Fruit fly (Drosophila melanogaster) whole organism, prepupa: ENCODE results near the gene Wdr24.
A peak's percentile ranks its signal among the peaks of the same experiment; 100 is the strongest.

Source experiments
- CG10631 ChIP-seq: fragments of 200-800 bp; sonication (Bioruptor generic); optimal IDR thresholded peaks from 2 replicates; lab custom pipeline; 2016; ENCODE audit warnings: missing biosample characterization, missing genetic modification characterization
- CG10669 ChIP-seq: fragments of 200-800 bp; sonication (Bioruptor generic); optimal IDR thresholded peaks from 3 replicates; lab custom pipeline; 2018; ENCODE audit warnings: missing biosample characterization, mild to moderate bottlenecking, missing genetic modification characterization, moderate library complexity
- CG11294 ChIP-seq: fragments of 200-800 bp; sonication (Bioruptor generic); IDR thresholded peaks from 2 replicates; pipeline ENCODE4 v1.3.6; 2022; ENCODE audit warnings: missing biosample characterization, missing genetic modification characterization
- CG11902 ChIP-seq: fragments of 200-800 bp; sonication (Bioruptor generic); optimal IDR thresholded peaks from 3 replicates; lab custom pipeline; 2016; ENCODE audit warnings: missing biosample characterization, missing genetic modification characterization
- CG15336 ChIP-seq: fragments of 200-800 bp; sonication (Bioruptor generic); IDR thresholded peaks from 2 replicates; pipeline ENCODE4 v1.3.6; 2022; ENCODE audit warnings: missing biosample characterization, missing genetic modification characterization
- CG1621 ChIP-seq: fragments of 200-800 bp; sonication (Bioruptor generic); optimal IDR thresholded peaks from 3 replicates; lab custom pipeline; 2018; ENCODE audit warnings: missing biosample characterization, mild to moderate bottlenecking, missing genetic modification characterization
- CG16779 ChIP-seq: fragments of 200-800 bp; sonication (Bioruptor generic); optimal IDR thresholded peaks from 3 replicates; lab custom pipeline; 2017; ENCODE audit warnings: missing biosample characterization, mild to moderate bottlenecking, missing genetic modification characterization
- CG31627 ChIP-seq: fragments of 200-800 bp; sonication (Bioruptor generic); optimal IDR thresholded peaks from 3 replicates; lab custom pipeline; 2016; ENCODE audit warnings: missing biosample characterization, missing genetic modification characterization
- CG32006 ChIP-seq: fragments of 200-800 bp; sonication (Bioruptor generic); optimal IDR thresholded peaks from 3 replicates; lab custom pipeline; 2017; ENCODE audit warnings: missing biosample characterization, mild to moderate bottlenecking, missing genetic modification characterization
- CG34406 ChIP-seq: fragments of 200-800 bp; sonication (Bioruptor generic); optimal IDR thresholded peaks from 3 replicates; lab custom pipeline; 2016; ENCODE audit warnings: missing biosample characterization, missing genetic modification characterization
- CG4318 ChIP-seq: fragments of 200-800 bp; sonication (Bioruptor generic); optimal IDR thresholded peaks from 3 replicates; lab custom pipeline; 2017; ENCODE audit warnings: missing biosample characterization, mild to moderate bottlenecking, missing genetic modification characterization
- CG6163 ChIP-seq: fragments of 200-800 bp; sonication (Bioruptor generic); IDR thresholded peaks from 3 replicates; pipeline ENCODE4 v1.3.6; 2022; ENCODE audit warnings: missing biosample characterization, missing genetic modification characterization
- CG6276 ChIP-seq: fragments of 200-800 bp; sonication (Bioruptor generic); optimal IDR thresholded peaks from 2 replicates; lab custom pipeline; 2017; ENCODE audit warnings: missing biosample characterization, mild to moderate bottlenecking, missing genetic modification characterization
- CG6792 ChIP-seq: fragments of 200-800 bp; sonication (Bioruptor generic); optimal IDR thresholded peaks from 3 replicates; lab custom pipeline; 2016; ENCODE audit warnings: missing biosample characterization, missing genetic modification characterization
- CG6854 ChIP-seq: fragments of 200-800 bp; sonication (Bioruptor generic); optimal IDR thresholded peaks from 2 replicates; lab custom pipeline; 2017; ENCODE audit warnings: missing biosample characterization, mild to moderate bottlenecking, missing genetic modification characterization
- CG8632 ChIP-seq: fragments of 200-800 bp; sonication (Bioruptor generic); optimal IDR thresholded peaks from 3 replicates; lab custom pipeline; 2016; ENCODE audit warnings: missing biosample characterization, missing genetic modification characterization
- CG9139 ChIP-seq: fragments of 200-800 bp; sonication (Bioruptor generic); optimal IDR thresholded peaks from 3 replicates; lab custom pipeline; 2017; ENCODE audit warnings: missing biosample characterization, mild to moderate bottlenecking, missing genetic modification characterization
- Eip75B ChIP-seq: fragments of 200-800 bp; sonication (Bioruptor generic); optimal IDR thresholded peaks from 3 replicates; lab custom pipeline; 2016; ENCODE audit warnings: missing biosample characterization, missing genetic modification characterization
- Eip78C ChIP-seq: fragments of 200-800 bp; sonication (Bioruptor generic); peaks from one replicate; lab custom pipeline; 2016; ENCODE audit warnings: missing biosample characterization, missing genetic modification characterization
- Eip93F ChIP-seq: fragments of 200-800 bp; sonication (Bioruptor generic); optimal IDR thresholded peaks from 2 replicates; lab custom pipeline; 2016; ENCODE audit warnings: missing biosample characterization, mild to moderate bottlenecking, missing genetic modification characterization
- Gug ChIP-seq: fragments of 200-800 bp; sonication (Bioruptor generic); IDR thresholded peaks from 2 replicates; pipeline ENCODE4 v1.3.6; 2022; ENCODE audit warnings: missing biosample characterization, missing genetic modification characterization
- Hr38 ChIP-seq: sonication (Bioruptor generic); optimal IDR thresholded peaks from 2 replicates; lab custom pipeline; 2016; ENCODE audit warnings: missing biosample characterization, missing genetic modification characterization
- Hr39 ChIP-seq: fragments of 200-800 bp; sonication (Bioruptor generic); optimal IDR thresholded peaks from 2 replicates; lab custom pipeline; 2016; ENCODE audit warnings: missing biosample characterization, missing genetic modification characterization
- Hr4 ChIP-seq: fragments of 200-800 bp; sonication (Bioruptor generic); optimal IDR thresholded peaks from 3 replicates; lab custom pipeline; 2016; ENCODE audit warnings: missing biosample characterization, missing genetic modification characterization
- Lpt ChIP-seq: fragments of 200-800 bp; sonication (Bioruptor generic); optimal IDR thresholded peaks from 3 replicates; lab custom pipeline; 2016; ENCODE audit warnings: missing biosample characterization, missing genetic modification characterization
- OdsH ChIP-seq: fragments of 200-800 bp; sonication (Bioruptor generic); optimal IDR thresholded peaks from 3 replicates; lab custom pipeline; 2016; ENCODE audit warnings: missing biosample characterization, missing genetic modification characterization
- Smox ChIP-seq: fragments of 200-800 bp; sonication (Bioruptor generic); optimal IDR thresholded peaks from 3 replicates; lab custom pipeline; 2016; ENCODE audit warnings: missing biosample characterization, missing genetic modification characterization
- Sox102F ChIP-seq: fragments of 200-800 bp; sonication (Bioruptor generic); optimal IDR thresholded peaks from 2 replicates; lab custom pipeline; 2016; ENCODE audit warnings: missing biosample characterization, mild to moderate bottlenecking, missing genetic modification characterization
- Sox14 ChIP-seq: fragments of 200-800 bp; sonication (Bioruptor generic); optimal IDR thresholded peaks from 3 replicates; lab custom pipeline; 2016; ENCODE audit warnings: missing biosample characterization, missing genetic modification characterization
- Sox15 ChIP-seq: fragments of 200-800 bp; sonication (Bioruptor generic); optimal IDR thresholded peaks from 3 replicates; lab custom pipeline; 2016; ENCODE audit warnings: missing biosample characterization, missing genetic modification characterization
- acj6 ChIP-seq: fragments of 200-800 bp; sonication (Bioruptor generic); optimal IDR thresholded peaks from 3 replicates; lab custom pipeline; 2016; ENCODE audit warnings: missing biosample characterization, missing genetic modification characterization
- dsx ChIP-seq: fragments of 200-800 bp; optimal IDR thresholded peaks from 3 replicates; lab custom pipeline; 2019; ENCODE audit warnings: missing biosample characterization, mild to moderate bottlenecking, missing genetic modification characterization, moderate library complexity; ENCODE audit not compliant: poor library complexity, severe bottlenecking
- eg ChIP-seq: fragments of 200-800 bp; sonication (Bioruptor generic); IDR thresholded peaks from 3 replicates; pipeline ENCODE4 v1.3.6; 2022; ENCODE audit warnings: missing biosample characterization, missing genetic modification characterization
- fd59A ChIP-seq: fragments of 200-800 bp; sonication (Bioruptor generic); optimal IDR thresholded peaks from 2 replicates; lab custom pipeline; 2017; ENCODE audit warnings: missing biosample characterization, mild to moderate bottlenecking, missing genetic modification characterization, missing genetic modification reagents
- net ChIP-seq: fragments of 200-800 bp; sonication (Bioruptor generic); optimal IDR thresholded peaks from 3 replicates; lab custom pipeline; 2016; ENCODE audit warnings: missing biosample characterization, missing genetic modification characterization
- spab ChIP-seq: fragments of 200-800 bp; sonication (Bioruptor generic); optimal IDR thresholded peaks from 2 replicates; lab custom pipeline; 2017; ENCODE audit warnings: missing biosample characterization, mild to moderate bottlenecking, missing genetic modification characterization, missing genetic modification reagents
- ss ChIP-seq, 2 experiments: fragments of 200-800 bp; sonication (Bioruptor generic); optimal IDR thresholded peaks; 2 replicates in 1 of 2; 3 replicates in 1 of 2; lab custom pipeline; 2017 to 2018; ENCODE audit warnings: mild to moderate bottlenecking in 2 of 2, missing biosample characterization in 2 of 2, missing genetic modification characterization in 2 of 2, moderate library complexity in 1 of 2
- svp ChIP-seq: fragments of 200-800 bp; sonication (Bioruptor generic); peaks from one replicate; lab custom pipeline; 2016; ENCODE audit warnings: missing biosample characterization, missing genetic modification characterization
- topi ChIP-seq: fragments of 200-800 bp; sonication (Bioruptor generic); optimal IDR thresholded peaks from 3 replicates; lab custom pipeline; 2016; ENCODE audit warnings: missing biosample characterization, missing genetic modification characterization
- vri ChIP-seq: fragments of 200-800 bp; sonication (Bioruptor generic); optimal IDR thresholded peaks from 3 replicates; lab custom pipeline; 2016; ENCODE audit warnings: missing biosample characterization, mild to moderate bottlenecking, missing genetic modification characterization

Gene Wdr24

dm6 chr3R:29765267-29766095 is 20.6 kb upstream of the Wdr24 start, which contains the start of gene kay (continued):
- TF ChIP-seq Eip75B (no peak), OdsH (GFP tag; lab: Kevin White, UChicago) (no peak), CG10631 (GFP tag; lab: Kevin White, UChicago) (no peak), Hr38 (GFP tag; lab: Kevin White, UChicago) (no peak), Sox102F (GFP tag; lab: Kevin White, UChicago) (peak; percentile 25), Sox15 (no peak), Smox (GFP tag; lab: Kevin White, UChicago) (no peak), Sox14 (no peak), acj6 (no peak), eg (GFP tag; lab: Robert Waterston, UW) (peak; percentile 33; the same call in 2 of the 3 replicates), CG10669 (GFP tag; lab: Kevin White, UChicago) (peak; percentile 11), CG9139 (GFP tag; lab: Kevin White, UChicago) (no peak), Hr39 (GFP tag; lab: Kevin White, UChicago) (no peak), vri (GFP tag; lab: Kevin White, UChicago) (peak; percentile 23), CG15336 (no peak), dsx (no peak), Hr4 (GFP tag; lab: Kevin White, UChicago) (no peak), CG4318 (no peak), CG11294 (GFP tag; lab: Robert Waterston, UW) (no peak), CG16779 (tag; lab: Kevin White, UChicago) (no peak), Lpt (GFP tag; lab: Kevin White, UChicago) (no peak), CG8632 (GFP tag; lab: Kevin White, UChicago) (no peak), fd59A (GFP tag; lab: Kevin White, UChicago) (no peak), CG6792 (no peak), CG6276 (no peak), CG31627 (GFP tag; lab: Kevin White, UChicago) (no peak), CG32006 (GFP tag; lab: Kevin White, UChicago) (no peak), topi (GFP tag; lab: Kevin White, UChicago) (no peak)

- TF ChIP-seq CG9139 (GFP tag; lab: Kevin White, UChicago), result no peak
- no peak for TF ChIP-seq CG6854 (GFP tag; lab: Kevin White, UChicago)
- TF ChIP-seq ss (GFP tag; optimal IDR thresholded peaks at IDR 0.05; lab: Kevin White, UChicago), result peak in 1 of 2 experiments; percentile 39
- no peak for TF ChIP-seq CG32006 (GFP tag; lab: Kevin White, UChicago)
- no peak for TF ChIP-seq CG15336
- TF ChIP-seq Smox (GFP tag; lab: Kevin White, UChicago), result no peak
- peak; percentile 56 for TF ChIP-seq Eip78C (GFP tag; lab: Kevin White, UChicago)
- TF ChIP-seq spab, result no peak
- TF ChIP-seq Hr39 (GFP tag; lab: Kevin White, UChicago), result no peak
These were observed 19.6 kb upstream of the Wdr24 start for dm6 chr3R:29764249-29765042.

- TF ChIP-seq CG10669 (GFP tag; lab: Kevin White, UChicago), result peak; percentile 1
- TF ChIP-seq vri (GFP tag; lab: Kevin White, UChicago), result no peak
- TF ChIP-seq Eip75B, result no peak
- peak; percentile 37 for TF ChIP-seq OdsH (GFP tag; lab: Kevin White, UChicago)
- TF ChIP-seq spab, result no peak
- TF ChIP-seq Gug (GFP tag; lab: Robert Waterston, UW), result no peak
- TF ChIP-seq Sox15, result no peak
- no peak for TF ChIP-seq CG9139 (GFP tag; lab: Kevin White, UChicago)
- peak; percentile 16 for TF ChIP-seq CG6792
- TF ChIP-seq Eip78C (GFP tag; lab: Kevin White, UChicago), result peak; percentile 80
- TF ChIP-seq CG6854 (GFP tag; lab: Kevin White, UChicago), result peak; percentile 10
- no peak for TF ChIP-seq net (GFP tag; lab: Kevin White, UChicago)
- peak; percentile 16 for TF ChIP-seq CG32006 (GFP tag; lab: Kevin White, UChicago)
- no peak for TF ChIP-seq Lpt (GFP tag; lab: Kevin White, UChicago)
- TF ChIP-seq ss (GFP tag; optimal IDR thresholded peaks at IDR 0.05; lab: Kevin White, UChicago), result no peak
- no peak for TF ChIP-seq Eip93F (GFP tag; lab: Kevin White, UChicago)
- TF ChIP-seq CG11902 (GFP tag; lab: Kevin White, UChicago), result peak; percentile 2
- peak; percentile 9 for TF ChIP-seq Sox14
- TF ChIP-seq CG6276, result peak; percentile 12
- no peak for TF ChIP-seq dsx
- no peak for TF ChIP-seq CG1621 (tag; lab: Kevin White, UChicago)
- peak; percentile 46 for TF ChIP-seq CG15336
- no peak for TF ChIP-seq svp
- peak; percentile 79 for TF ChIP-seq topi (GFP tag; lab: Kevin White, UChicago)
- 0 out of 3 replicates have a peak, but pooled peaks have one; percentile 35 for TF ChIP-seq eg (GFP tag; lab: Robert Waterston, UW)
- peak; percentile 40 for TF ChIP-seq CG34406 (GFP tag; lab: Kevin White, UChicago)
- TF ChIP-seq CG11294 (GFP tag; lab: Robert Waterston, UW), result no peak
- TF ChIP-seq CG8632 (GFP tag; lab: Kevin White, UChicago), result no peak
- TF ChIP-seq CG6163 (GFP tag; lab: Robert Waterston, UW), result peak; percentile 33; the same call in 1 of the 3 replicates
- peak; percentile 67 for TF ChIP-seq CG31627 (GFP tag; lab: Kevin White, UChicago)
- TF ChIP-seq CG4318, result no peak
These were observed 18.9 kb upstream of the Wdr24 start for dm6 chr3R:29763804-29764203.
